Fruit fly (Drosophila melanogaster) whole organism, embryonic: ENCODE measurements around the gene CG32425.

Source experiments
- Aef1 ChIP-seq: fragments of 200-800 bp; sonication (Bioruptor generic); IDR thresholded peaks from 3 replicates; pipeline ENCODE4 v1.3.6; 2022; ENCODE audit warnings: missing biosample characterization, missing genetic modification characterization
- CG10543 ChIP-seq: fragments of 200-800 bp; sonication (Bioruptor generic); optimal IDR thresholded peaks from 3 replicates; lab custom pipeline; 2017; ENCODE audit warnings: missing biosample characterization, mild to moderate bottlenecking, missing genetic modification characterization, moderate library complexity
- CG11456 ChIP-seq: fragments of 200-800 bp; sonication (Bioruptor generic); IDR thresholded peaks from 3 replicates; pipeline ENCODE4 v1.3.6; 2022; ENCODE audit warnings: missing biosample characterization, missing genetic modification characterization
- CG11504 ChIP-seq: fragments of 200-800 bp; sonication (Bioruptor generic); optimal IDR thresholded peaks from 3 replicates; lab custom pipeline; 2019; ENCODE audit warnings: missing biosample characterization, mild to moderate bottlenecking, missing genetic modification characterization, moderate library complexity
- CG12659 ChIP-seq: fragments of 200-800 bp; sonication (Bioruptor generic); optimal IDR thresholded peaks from 3 replicates; lab custom pipeline; 2017; ENCODE audit warnings: mild to moderate bottlenecking, missing biosample characterization, missing genetic modification reagents, missing genetic modification characterization
- CG12942 ChIP-seq: fragments of 200-800 bp; sonication (Bioruptor generic); optimal IDR thresholded peaks from 3 replicates; lab custom pipeline; 2016; ENCODE audit warnings: missing biosample characterization, missing genetic modification characterization
- CG13424 ChIP-seq: fragments of 200-800 bp; sonication (Bioruptor generic); optimal IDR thresholded peaks from 2 replicates; lab custom pipeline; 2019; ENCODE audit warnings: missing biosample characterization, mild to moderate bottlenecking, missing genetic modification characterization, moderate library complexity
- CG15073 ChIP-seq: fragments of 200-800 bp; sonication (Bioruptor generic); optimal IDR thresholded peaks from 2 replicates; lab custom pipeline; 2016; ENCODE audit warnings: missing biosample characterization, missing genetic modification characterization
- CG15601 ChIP-seq: fragments of 200-800 bp; sonication (Bioruptor generic); optimal IDR thresholded peaks from 3 replicates; lab custom pipeline; 2019; ENCODE audit warnings: missing biosample characterization, mild to moderate bottlenecking, missing genetic modification characterization, moderate library complexity
- CG16813 ChIP-seq: fragments of 200-800 bp; sonication (Bioruptor generic); IDR thresholded peaks from 3 replicates; pipeline ENCODE4 v1.3.6; 2022; ENCODE audit warnings: missing biosample characterization, missing genetic modification characterization; ENCODE audit not compliant: partially characterized antibody
- CG16863 ChIP-seq: fragments of 200-800 bp; sonication (Bioruptor generic); optimal IDR thresholded peaks from 3 replicates; lab custom pipeline; 2016; ENCODE audit warnings: missing biosample characterization, missing genetic modification characterization
- CG1792 ChIP-seq: fragments of 200-800 bp; sonication (Bioruptor generic); optimal IDR thresholded peaks from 2 replicates; lab custom pipeline; 2016; ENCODE audit warnings: missing biosample characterization, missing genetic modification characterization
- CG18011 ChIP-seq: fragments of 200-800 bp; sonication (Bioruptor generic); optimal IDR thresholded peaks from 2 replicates; lab custom pipeline; 2017; ENCODE audit warnings: missing biosample characterization, missing genetic modification characterization, mild to moderate bottlenecking, moderate library complexity, missing genotype
- CG30403 ChIP-seq: fragments of 200-800 bp; sonication (Bioruptor generic); optimal IDR thresholded peaks from 3 replicates; lab custom pipeline; 2016; ENCODE audit warnings: missing biosample characterization, missing genetic modification characterization
- CG32772 ChIP-seq: fragments of 200-800 bp; sonication (Bioruptor generic); IDR thresholded peaks from 2 replicates; pipeline ENCODE4 v1.3.6; 2022; ENCODE audit warnings: missing biosample characterization, missing genetic modification characterization
- CG6813 ChIP-seq: fragments of 200-800 bp; sonication (Bioruptor generic); optimal IDR thresholded peaks from 2 replicates; lab custom pipeline; 2017; ENCODE audit warnings: missing biosample characterization, missing genetic modification characterization, mild to moderate bottlenecking, moderate library complexity, missing genetic modification reagents
- CG7786 ChIP-seq: fragments of 200-800 bp; sonication (Bioruptor generic); optimal IDR thresholded peaks from 2 replicates; lab custom pipeline; 2016; ENCODE audit warnings: missing biosample characterization, missing genetic modification characterization
- CG7928 ChIP-seq: fragments of 200-800 bp; sonication (Bioruptor generic); optimal IDR thresholded peaks from 2 replicates; lab custom pipeline; 2017; ENCODE audit warnings: missing biosample characterization, mild to moderate bottlenecking, missing genetic modification characterization
- CHES-1-like ChIP-seq: fragments of 200-800 bp; sonication (Bioruptor generic); optimal IDR thresholded peaks from 2 replicates; lab custom pipeline; 2016; ENCODE audit warnings: missing biosample characterization, missing genetic modification characterization
- CkIIα-i1 ChIP-seq: fragments of 200-800 bp; sonication (Bioruptor generic); IDR thresholded peaks from 2 replicates; pipeline ENCODE4 v1.3.6; 2022; ENCODE audit warnings: missing biosample characterization, missing genetic modification characterization
- CoRest ChIP-seq: fragments of 200-800 bp; sonication (Bioruptor generic); optimal IDR thresholded peaks from 3 replicates; lab custom pipeline; 2018; ENCODE audit warnings: missing biosample characterization, mild to moderate bottlenecking, missing genetic modification characterization, moderate library complexity
- Dad ChIP-seq: fragments of 200-800 bp; sonication (Bioruptor generic); optimal IDR thresholded peaks from 3 replicates; lab custom pipeline; 2016; ENCODE audit warnings: missing biosample characterization, missing genetic modification characterization
- Eip74EF ChIP-seq, 2 experiments: fragments of 200-800 bp in 1 of 2; fragments of >200 bp in 1 of 2; sonication (Bioruptor generic) in 1 of 2; optimal IDR thresholded peaks; 2 replicates each; lab custom pipeline; 2017 to 2019; ENCODE audit warnings: missing biosample characterization in 2 of 2, missing genetic modification characterization in 2 of 2, mild to moderate bottlenecking in 1 of 2, moderate library complexity in 1 of 2
- Elba2 ChIP-seq: fragments of 200-800 bp; sonication (Bioruptor generic); optimal IDR thresholded peaks from 3 replicates; lab custom pipeline; 2016; ENCODE audit warnings: missing biosample characterization, missing genetic modification characterization
- Ets97D ChIP-seq: fragments of 200-800 bp; sonication (Bioruptor generic); optimal IDR thresholded peaks from 3 replicates; lab custom pipeline; 2016; ENCODE audit warnings: missing biosample characterization, missing genetic modification characterization
- Fer2 ChIP-seq: fragments of 200-800 bp; sonication (Bioruptor generic); optimal IDR thresholded peaks from 2 replicates; lab custom pipeline; 2018; ENCODE audit warnings: missing biosample characterization, mild to moderate bottlenecking, missing genetic modification characterization, moderate library complexity
- Fer3 ChIP-seq: fragments of 200-800 bp; sonication (Bioruptor generic); optimal IDR thresholded peaks from 2 replicates; lab custom pipeline; 2018; ENCODE audit warnings: missing biosample characterization, mild to moderate bottlenecking, missing genetic modification characterization, moderate library complexity
- HLHmδ ChIP-seq: fragments of 200-800 bp; sonication (Bioruptor generic); optimal IDR thresholded peaks from 2 replicates; lab custom pipeline; 2018; ENCODE audit warnings: missing biosample characterization, mild to moderate bottlenecking, missing genetic modification characterization, moderate library complexity
- Pdp1 ChIP-seq, 2 experiments: fragments of 200-800 bp; sonication (Bioruptor generic); optimal IDR thresholded peaks; 3 replicates each; lab custom pipeline; 2016; ENCODE audit warnings: missing biosample characterization in 2 of 2, missing genetic modification characterization in 2 of 2, mild to moderate bottlenecking in 1 of 2, moderate library complexity in 1 of 2
- Trl ChIP-seq, 3 experiments: fragments of >200 bp in 2 of 3; fragments of 200-800 bp in 1 of 3; sonication (Bioruptor generic) in 1 of 3; optimal IDR thresholded peaks; 2 replicates in 1 of 3; 3 replicates in 2 of 3; lab custom pipeline; 2016 to 2017; ENCODE audit warnings: missing biosample characterization in 1 of 3, missing genetic modification characterization in 1 of 3
- Usf ChIP-seq: fragments of 200-800 bp; sonication (Bioruptor generic); optimal IDR thresholded peaks from 2 replicates; lab custom pipeline; 2017; ENCODE audit warnings: missing genotype, missing biosample characterization, missing genetic modification characterization
- ac ChIP-seq: fragments of 200-800 bp; sonication (Bioruptor generic); optimal IDR thresholded peaks from 3 replicates; lab custom pipeline; 2017; ENCODE audit warnings: missing biosample characterization, mild to moderate bottlenecking, missing genetic modification characterization
- ase ChIP-seq: fragments of 200-800 bp; sonication (Bioruptor generic); IDR thresholded peaks from 3 replicates; pipeline ENCODE4 v1.3.6; 2022; ENCODE audit warnings: missing biosample characterization, missing genetic modification characterization
- ato ChIP-seq: fragments of 200-800 bp; sonication (Bioruptor generic); IDR thresholded peaks from 2 replicates; pipeline ENCODE4 v1.3.6; 2022; ENCODE audit warnings: missing biosample characterization, missing genetic modification characterization; ENCODE audit not compliant: partially characterized antibody
- bcd ChIP-seq: fragments of 200-800 bp; sonication (Bioruptor generic); optimal IDR thresholded peaks from 2 replicates; lab custom pipeline; 2017; ENCODE audit warnings: missing biosample characterization, mild to moderate bottlenecking, missing genetic modification characterization
- cas ChIP-seq: fragments of 200-800 bp; sonication (Bioruptor generic); IDR thresholded peaks from 2 replicates; pipeline ENCODE4 v1.3.6; 2022; ENCODE audit warnings: missing biosample characterization, missing genetic modification characterization
- cg ChIP-seq: fragments of 200-800 bp; sonication (Bioruptor generic); optimal IDR thresholded peaks from 3 replicates; lab custom pipeline; 2019; ENCODE audit warnings: missing biosample characterization, mild to moderate bottlenecking, missing genetic modification characterization, moderate library complexity
- fd64A ChIP-seq: fragments of 200-800 bp; sonication (Bioruptor generic); optimal IDR thresholded peaks from 3 replicates; lab custom pipeline; 2018; ENCODE audit warnings: missing biosample characterization, mild to moderate bottlenecking, missing genetic modification characterization
- ftz-f1 ChIP-seq: fragments of 200-800 bp; sonication (Bioruptor generic); optimal IDR thresholded peaks from 2 replicates; lab custom pipeline; 2016; ENCODE audit warnings: missing biosample characterization, missing genetic modification characterization
- ind ChIP-seq: fragments of 200-800 bp; sonication (Bioruptor generic); optimal IDR thresholded peaks from 3 replicates; lab custom pipeline; 2016; ENCODE audit warnings: missing biosample characterization, missing genetic modification characterization
- klu ChIP-seq: fragments of 200-800 bp; sonication (Bioruptor generic); IDR thresholded peaks from 2 replicates; pipeline ENCODE4 v1.3.6; 2022; ENCODE audit warnings: missing biosample characterization, missing genetic modification characterization
- kni ChIP-seq: fragments of 200-800 bp; sonication (Bioruptor generic); optimal IDR thresholded peaks from 3 replicates; lab custom pipeline; 2017; ENCODE audit warnings: mild to moderate bottlenecking, missing biosample characterization, missing genetic modification reagents, missing genetic modification characterization
- lola ChIP-seq, 3 experiments: fragments of >200 bp in 2 of 3; fragments of 200-800 bp in 1 of 3; sonication (Bioruptor generic) in 1 of 3; optimal IDR thresholded peaks; 2 replicates each; lab custom pipeline; 2017 to 2019; ENCODE audit warnings: missing biosample characterization in 3 of 3, missing genetic modification characterization in 3 of 3, mild to moderate bottlenecking in 1 of 3, moderate library complexity in 1 of 3
- luna ChIP-seq: fragments of 200-800 bp; sonication (Bioruptor generic); optimal IDR thresholded peaks from 2 replicates; lab custom pipeline; 2016; ENCODE audit warnings: missing biosample characterization, missing genetic modification characterization
- nom ChIP-seq: fragments of 200-800 bp; sonication (Bioruptor generic); optimal IDR thresholded peaks from 2 replicates; lab custom pipeline; 2017; ENCODE audit warnings: missing biosample characterization, missing genetic modification characterization, mild to moderate bottlenecking, moderate library complexity, missing genetic modification reagents
- ro ChIP-seq: fragments of 200-800 bp; sonication (Bioruptor generic); IDR thresholded peaks from 2 replicates; pipeline ENCODE4 v1.3.6; 2022; ENCODE audit warnings: missing biosample characterization, missing genetic modification characterization
- slbo ChIP-seq: fragments of 200-800 bp; sonication (Bioruptor generic); IDR thresholded peaks from 2 replicates; pipeline ENCODE4 v1.3.6; 2022; ENCODE audit warnings: missing biosample characterization, missing genetic modification characterization
- sna ChIP-seq: fragments of 200-800 bp; sonication (Bioruptor generic); IDR thresholded peaks from 2 replicates; pipeline ENCODE4 v1.3.6; 2022; ENCODE audit warnings: missing biosample characterization, missing genetic modification characterization; ENCODE audit not compliant: partially characterized antibody

Gene CG32425

dm6 chr3L:20508136-20508635, 11.1 kb downstream of the CG32425 start (continued):
- TF ChIP-seq CHES-1-like (peak; percentile 94), kni (GFP tag; lab: Kevin White, UChicago) (peak; percentile 63), CG11504 (tag; lab: Kevin White, UChicago) (peak; percentile 93), CG12659 (GFP tag; lab: Kevin White, UChicago) (peak; percentile 95), CG7786 (peak; percentile 94), Ets97D (peak; percentile 51), ase (GFP tag; lab: Robert Waterston, UW) (peak; percentile 84; the same call in 2 of the 3 replicates), Usf (GFP tag; lab: Kevin White, UChicago) (peak; percentile 94), CG15073 (GFP tag; lab: Kevin White, UChicago) (peak; percentile 23), sna (GFP tag; lab: Robert Waterston, UW) (no peak), Aef1 (GFP tag; lab: Robert Waterston, UW) (peak; percentile 93), CG6813 (GFP tag; lab: Kevin White, UChicago) (peak; percentile 92), Fer3 (tag; lab: Kevin White, UChicago) (peak; percentile 96), cas (GFP tag; lab: Robert Waterston, UW) (peak; percentile 92), CG18011 (GFP tag; lab: Kevin White, UChicago) (peak; percentile 84), CG15601 (tag; lab: Kevin White, UChicago) (peak; percentile 75), ind (peak; percentile 96), luna (GFP tag; lab: Kevin White, UChicago) (peak; percentile 92), klu (GFP tag; lab: Robert Waterston, UW) (peak; percentile 92), CG11456 (GFP tag; lab: Robert Waterston, UW) (peak; percentile 97), ro (GFP tag; lab: Robert Waterston, UW) (peak; percentile 72; the same call in 1 of the 2 replicates), CoRest (peak; percentile 95), CG16863 (GFP tag; lab: Kevin White, UChicago) (peak; percentile 82), lola (GFP tag; optimal IDR thresholded peaks at IDR 0.05; lab: Kevin White, UChicago) (peak in 1 of 3 experiments; percentile 72), Elba2 (no peak), Pdp1 (GFP tag; optimal IDR thresholded peaks at IDR 0.05; lab: Kevin White, UChicago) (peak; percentile 94 to 95), CG7928 (peak; percentile 74), CkIIα-i1 (peak; percentile 54; the same call in 1 of the 2 replicates), bcd (peak; percentile 94), nom (peak; percentile 85), Fer2 (peak; percentile 93), Dad (peak; percentile 85), CG16813 (GFP tag; lab: Robert Waterston, UW) (peak; percentile 72), cg (GFP tag; lab: Kevin White, UChicago) (no peak)

- TF ChIP-seq CG12942: no peak
- peak; percentile 87 for TF ChIP-seq CG10543 (GFP tag; lab: Kevin White, UChicago)
- no peak for TF ChIP-seq CG32772
- peak in 1 of 2 experiments; percentile 73 for TF ChIP-seq Eip74EF (GFP tag; optimal IDR thresholded peaks at IDR 0.05; lab: Kevin White, UChicago)
- peak; percentile 36 for TF ChIP-seq CG1792
- no peak for TF ChIP-seq ftz-f1 (GFP tag; lab: Kevin White, UChicago)
- peak; percentile 66 for TF ChIP-seq slbo (GFP tag; lab: Robert Waterston, UW)
- TF ChIP-seq ato: no peak
- TF ChIP-seq HLHmδ (GFP tag; lab: Kevin White, UChicago): no peak
- TF ChIP-seq fd64A (GFP tag; lab: Kevin White, UChicago): no peak
- TF ChIP-seq CG30403 (GFP tag; lab: Kevin White, UChicago): peak; percentile 88
- TF ChIP-seq ac (GFP tag; lab: Kevin White, UChicago): no peak
- peak; percentile 86 for TF ChIP-seq CG12659 (GFP tag; lab: Kevin White, UChicago)
- TF ChIP-seq CG13424: peak; percentile 85
- TF ChIP-seq Trl (optimal IDR thresholded peaks at IDR 0.05; lab: Kevin White, UChicago): peak; percentile 65 to 74
- peak; percentile 66 for TF ChIP-seq Trl (GFP tag; optimal IDR thresholded peaks at IDR 0.05; lab: Kevin White, UChicago)
Observed at dm6 chr3L:20509121-20509934, 12.2 kb downstream of the CG32425 start.
